Worm (Caenorhabditis elegans): Measurements from ENCODE around the gene T26C11.4.
A peak's percentile ranks its signal among the peaks of the same experiment; 100 is the strongest.

Gene T26C11.4

DNA sequence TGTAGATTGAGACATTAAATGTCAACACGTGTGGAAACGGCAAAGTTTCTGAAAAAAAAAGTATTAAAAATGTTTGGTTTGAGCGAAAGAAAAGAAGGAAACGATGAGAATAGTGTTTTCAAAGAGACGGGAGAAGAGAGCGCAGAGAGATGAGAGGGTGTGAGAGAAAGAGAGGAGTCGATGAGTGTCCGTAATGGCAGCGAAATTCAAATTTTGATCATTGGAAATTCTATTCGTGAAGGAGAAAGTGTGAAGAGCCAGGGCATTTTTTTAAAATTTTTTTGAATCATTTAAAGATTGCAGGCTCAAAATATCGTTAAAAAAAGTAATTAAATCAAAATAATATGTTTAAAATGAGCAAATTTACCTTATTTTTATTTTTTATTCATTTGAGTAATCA, at the start of gene T26C11.4:
Gene T26C11.4, minus strand, starts transcription at position 54 of the 400 bp plus-strand sequence.
- TF ChIP-seq tbx-2 (tag; optimal IDR thresholded peaks at IDR 0.05) (peak; percentile 8), nhr-71 (tag; optimal IDR thresholded peaks at IDR 0.05) (peak; percentile 36), vab-15 (tag; optimal IDR thresholded peaks at IDR 0.05) (no peak), C04F5.9 (tag; optimal IDR thresholded peaks at IDR 0.05) (no peak), nhr-47 (tag; optimal IDR thresholded peaks at IDR 0.05) (peak; percentile 47), nhr-20 (tag; optimal IDR thresholded peaks at IDR 0.05) (peak; percentile 14), egl-13 (tag; optimal IDR thresholded peaks at IDR 0.05) (peak; percentile 6), lsy-2 (tag; optimal IDR thresholded peaks at IDR 0.05) (peak; percentile 24 to 29), lin-35 (GFP tag; optimal IDR thresholded peaks at IDR 0.05) (peak; percentile 49 to 88), sox-4 (tag; optimal IDR thresholded peaks at IDR 0.05) (no peak), rnt-1 (tag; optimal IDR thresholded peaks at IDR 0.05) (peak; percentile 21), dpl-1 (GFP tag; optimal IDR thresholded peaks at IDR 0.05) (peak; percentile 67 to 77 (median 72)), xbp-1 (tag; optimal IDR thresholded peaks at IDR 0.05) (peak; percentile 3), skn-1 (tag; optimal IDR thresholded peaks at IDR 0.05) (peak; percentile 54), efl-1 (optimal IDR thresholded peaks at IDR 0.05) (peak in 1 of 2 experiments; percentile 76), efl-1 (GFP tag; optimal IDR thresholded peaks at IDR 0.05 in 1 of 2) (peak; percentile 77 to 97), lin-13 (GFP tag; optimal IDR thresholded peaks at IDR 0.05) (no peak), ceh-82 (tag; optimal IDR thresholded peaks at IDR 0.05) (peak in 1 of 3 experiments; percentile 38), unc-62 (GFP tag; optimal IDR thresholded peaks at IDR 0.05) (no peak), ztf-4 (tag; optimal IDR thresholded peaks at IDR 0.05) (no peak), unc-130 (tag; optimal IDR thresholded peaks at IDR 0.05) (no peak), ceh-88 (GFP tag; IDR thresholded peaks at IDR 0.05) (no peak), fkh-8 (tag; optimal IDR thresholded peaks at IDR 0.05) (no peak), unc-30 (tag; optimal IDR thresholded peaks at IDR 0.05) (no peak), hlh-17 (GFP tag; optimal IDR thresholded peaks at IDR 0.05; ENCODE audit: borderline replicate concordance) (no peak), snu-23 (GFP tag; optimal IDR thresholded peaks at IDR 0.05) (peak; percentile 50)

DNA sequence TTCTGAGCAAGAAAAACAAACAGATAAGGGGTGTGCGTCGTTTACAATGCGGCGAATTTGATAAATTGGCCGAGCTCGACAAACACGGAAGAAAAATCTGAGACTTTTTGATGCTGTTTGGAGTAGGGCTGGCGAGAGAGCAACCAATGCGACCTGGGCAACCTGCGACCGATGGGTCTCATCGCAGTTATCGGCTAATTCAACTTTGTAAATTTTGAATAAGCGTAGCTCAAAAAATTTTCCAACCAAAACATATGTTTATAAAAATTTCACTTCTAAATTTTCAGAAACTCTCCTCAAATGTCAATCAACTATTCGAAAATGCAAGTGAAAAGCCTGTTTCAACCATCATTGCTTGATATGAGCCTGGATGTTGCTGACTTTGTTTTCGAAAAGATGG, 46.5 kb upstream of the T26C11.4 start, which contains the start of gene B0294.3:
Gene B0294.3, plus strand, starts transcription at position 301 of the 400 bp plus-strand sequence.
- TF ChIP-seq jun-1 (tag; optimal IDR thresholded peaks at IDR 0.05) (no peak), ztf-4 (tag; optimal IDR thresholded peaks at IDR 0.05) (no peak), xbp-1 (tag; optimal IDR thresholded peaks at IDR 0.05) (no peak), C16A3.4 (tag; optimal IDR thresholded peaks at IDR 0.05) (no peak), lin-13 (GFP tag; optimal IDR thresholded peaks at IDR 0.05) (no peak), nhr-84 (tag; optimal IDR thresholded peaks at IDR 0.05) (no peak), zag-1 (tag; optimal IDR thresholded peaks at IDR 0.05) (no peak), irx-1 (tag; optimal IDR thresholded peaks at IDR 0.05) (no peak), unc-86 (tag; optimal IDR thresholded peaks at IDR 0.05) (no peak)

DNA sequence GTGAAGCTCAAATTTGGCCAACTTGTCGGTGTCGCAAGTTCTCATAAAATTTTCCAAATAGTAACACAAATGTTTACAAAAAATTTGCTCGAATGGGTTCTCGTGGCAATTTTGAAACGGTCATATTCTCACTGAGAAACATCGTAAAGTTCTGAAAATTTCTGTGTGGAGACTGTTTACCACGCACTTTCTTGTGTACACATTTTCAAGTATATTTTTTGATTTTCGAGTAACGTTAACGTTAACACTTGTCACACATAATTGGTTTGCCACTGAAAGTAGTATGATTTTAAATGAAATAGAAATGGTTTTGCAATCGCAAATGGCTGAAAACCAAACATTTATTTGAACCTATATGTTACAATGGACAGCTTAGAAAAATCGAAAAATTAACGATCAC, 45.5 kb upstream of the T26C11.4 start:
- TF ChIP-seq nhr-84 (tag; optimal IDR thresholded peaks at IDR 0.05) (no peak), lir-3 (tag; optimal IDR thresholded peaks at IDR 0.05; ENCODE audit: poor library complexity) (no peak), unc-62 (GFP tag; optimal IDR thresholded peaks at IDR 0.05) (no peak), elt-2 (tag; optimal IDR thresholded peaks at IDR 0.05) (no peak), lin-39 (tag; optimal IDR thresholded peaks at IDR 0.05) (no peak), nhr-237 (tag; optimal IDR thresholded peaks at IDR 0.05) (no peak), hlh-4 (tag; optimal IDR thresholded peaks at IDR 0.05) (no peak), swsn-7 (tag; optimal IDR thresholded peaks at IDR 0.05) (no peak), ces-1 (GFP tag; optimal IDR thresholded peaks at IDR 0.05) (no peak), nhr-11 (tag; optimal IDR thresholded peaks at IDR 0.05) (no peak), nhr-85 (tag) (no peak), ceh-63 (GFP tag; optimal IDR thresholded peaks at IDR 0.05) (no peak), mab-9 (GFP tag; IDR thresholded peaks at IDR 0.05) (no peak), nhr-47 (tag; optimal IDR thresholded peaks at IDR 0.05) (no peak)
